Fruit fly (Drosophila melanogaster): ENCODE results near the gene Npc2c.

The Npc2c gene

dm6 chr3R:10054278-10054975 lies 5.6 kb upstream of the Npc2c start (continued):
- peak; percentile 34 for TF ChIP-seq CG13894 (tag; optimal IDR thresholded peaks at IDR 0.05)
- no peak for TF ChIP-seq trem (tag; optimal IDR thresholded peaks at IDR 0.05)
- no peak for TF ChIP-seq CG13775 (GFP tag; optimal IDR thresholded peaks at IDR 0.05)
- no peak for TF ChIP-seq h (optimal IDR thresholded peaks at IDR 0.05)
- TF ChIP-seq Hmr (GFP tag; optimal IDR thresholded peaks at IDR 0.05) = no peak
- TF ChIP-seq sens-2 (GFP tag; IDR thresholded peaks at IDR 0.05) = no peak
- no peak for TF ChIP-seq fu2 (GFP tag; optimal IDR thresholded peaks at IDR 0.05)
- TF ChIP-seq pb (GFP tag; optimal IDR thresholded peaks at IDR 0.05) = no peak
- TF ChIP-seq CG12391 (tag; optimal IDR thresholded peaks at IDR 0.05) = peak; percentile 23
- TF ChIP-seq CG13296 (GFP tag; optimal IDR thresholded peaks at IDR 0.05) = peak; percentile 54
- no peak for TF ChIP-seq Hsf (GFP tag; optimal IDR thresholded peaks at IDR 0.05)
- TF ChIP-seq CG33557 (GFP tag; optimal IDR thresholded peaks at IDR 0.05) = no peak
- no peak for TF ChIP-seq Blimp-1 (GFP tag; optimal IDR thresholded peaks at IDR 0.05)
- TF ChIP-seq CG2678 (tag; optimal IDR thresholded peaks at IDR 0.05) = peak; percentile 62
- TF ChIP-seq pan (optimal IDR thresholded peaks at IDR 0.05) = no peak
- TF ChIP-seq pan (GFP tag; optimal IDR thresholded peaks at IDR 0.05 in 1 of 2, IDR thresholded peaks at IDR 0.05 in 1 of 2) = no peak
- peak; percentile 9 for TF ChIP-seq CG12219 (GFP tag; optimal IDR thresholded peaks at IDR 0.05)
- no peak for TF ChIP-seq ems (GFP tag; optimal IDR thresholded peaks at IDR 0.05)
- peak; percentile 10 for TF ChIP-seq Oli (tag; optimal IDR thresholded peaks at IDR 0.05)
- TF ChIP-seq CG4424 (GFP tag; optimal IDR thresholded peaks at IDR 0.05) = no peak
- TF ChIP-seq btn (GFP tag; optimal IDR thresholded peaks at IDR 0.05) = no peak
- no peak for TF ChIP-seq CG6813 (GFP tag; optimal IDR thresholded peaks at IDR 0.05)
- TF ChIP-seq CG9797 (GFP tag; optimal IDR thresholded peaks at IDR 0.05) = no peak
- TF ChIP-seq sug (tag; optimal IDR thresholded peaks at IDR 0.05) = peak; percentile 80
- no peak for TF ChIP-seq ewg (GFP tag; optimal IDR thresholded peaks at IDR 0.05)
- no peak for TF ChIP-seq seq (GFP tag; IDR thresholded peaks at IDR 0.05)
- TF ChIP-seq Dad (GFP tag; optimal IDR thresholded peaks at IDR 0.05) = no peak
- TF ChIP-seq CG10462 (GFP tag; optimal IDR thresholded peaks at IDR 0.05) = no peak
- TF ChIP-seq CG12769 (tag; optimal IDR thresholded peaks at IDR 0.05) = peak; percentile 48
- no peak for TF ChIP-seq ind (GFP tag; optimal IDR thresholded peaks at IDR 0.05)
- no peak for TF ChIP-seq en (GFP tag; optimal IDR thresholded peaks at IDR 0.05)
- TF ChIP-seq ro (GFP tag; IDR thresholded peaks at IDR 0.05) = no peak
- peak; percentile 57 for TF ChIP-seq CG12071 (GFP tag; optimal IDR thresholded peaks at IDR 0.05)
- TF ChIP-seq slp2 (GFP tag; optimal IDR thresholded peaks at IDR 0.05) = no peak
- TF ChIP-seq Dek (tag; optimal IDR thresholded peaks at IDR 0.05) = no peak
- no peak for TF ChIP-seq sima (GFP tag; optimal IDR thresholded peaks at IDR 0.05)
- peak; percentile 54 for TF ChIP-seq CoRest (tag; optimal IDR thresholded peaks at IDR 0.05)
- no peak for TF ChIP-seq CG32772 (GFP tag; IDR thresholded peaks at IDR 0.05)
- no peak for TF ChIP-seq sna (GFP tag; IDR thresholded peaks at IDR 0.05; ENCODE audit: partially characterized antibody)
- TF ChIP-seq CG18599 (GFP tag; optimal IDR thresholded peaks at IDR 0.05) = peak; percentile 41

DNA sequence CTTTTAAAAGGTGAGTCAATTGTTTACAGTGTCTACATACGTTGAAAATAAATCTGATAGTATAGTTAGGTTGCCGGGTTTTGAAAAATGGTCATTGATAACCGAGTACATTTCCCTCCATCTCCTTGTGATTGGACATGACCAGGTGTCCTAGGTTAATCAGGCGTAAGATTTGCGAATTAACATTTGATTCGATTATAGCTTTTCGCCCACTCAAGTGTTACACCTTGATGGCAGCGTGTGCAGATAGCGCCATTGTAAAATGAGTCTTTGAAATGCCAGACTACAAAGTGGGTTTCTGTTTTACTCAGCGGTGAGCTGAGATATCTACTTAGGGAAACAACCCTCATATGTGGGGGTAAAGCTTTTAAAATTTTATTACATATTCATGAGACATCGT lies 5.0 kb upstream of the Npc2c start:
- TF ChIP-seq sug (tag; optimal IDR thresholded peaks at IDR 0.05) (peak; percentile 30), CG1529 (GFP tag; optimal IDR thresholded peaks at IDR 0.05) (no peak), CG17912 (GFP tag; optimal IDR thresholded peaks at IDR 0.05) (no peak), exex (tag; optimal IDR thresholded peaks at IDR 0.05) (peak; percentile 79), CG18764 (GFP tag; optimal IDR thresholded peaks at IDR 0.05) (no peak), jumu (GFP tag; optimal IDR thresholded peaks at IDR 0.05) (no peak), ranshi (GFP tag; IDR thresholded peaks at IDR 0.05) (no peak), mirr (GFP tag; optimal IDR thresholded peaks at IDR 0.05) (peak; percentile 82), stwl (tag; optimal IDR thresholded peaks at IDR 0.05) (no peak), CG7556 (GFP tag; optimal IDR thresholded peaks at IDR 0.05) (peak; percentile 24), CG18262 (tag; optimal IDR thresholded peaks at IDR 0.05) (no peak), CG2120 (GFP tag; optimal IDR thresholded peaks at IDR 0.05) (peak; percentile 34), B-H1 (GFP tag; IDR thresholded peaks at IDR 0.05) (no peak), fd102C (GFP tag; optimal IDR thresholded peaks at IDR 0.05) (no peak)

Measured in whole organism, embryonic.